Worm (Caenorhabditis elegans): Measurements from ENCODE around the gene Y24D9B.1.

DNA sequence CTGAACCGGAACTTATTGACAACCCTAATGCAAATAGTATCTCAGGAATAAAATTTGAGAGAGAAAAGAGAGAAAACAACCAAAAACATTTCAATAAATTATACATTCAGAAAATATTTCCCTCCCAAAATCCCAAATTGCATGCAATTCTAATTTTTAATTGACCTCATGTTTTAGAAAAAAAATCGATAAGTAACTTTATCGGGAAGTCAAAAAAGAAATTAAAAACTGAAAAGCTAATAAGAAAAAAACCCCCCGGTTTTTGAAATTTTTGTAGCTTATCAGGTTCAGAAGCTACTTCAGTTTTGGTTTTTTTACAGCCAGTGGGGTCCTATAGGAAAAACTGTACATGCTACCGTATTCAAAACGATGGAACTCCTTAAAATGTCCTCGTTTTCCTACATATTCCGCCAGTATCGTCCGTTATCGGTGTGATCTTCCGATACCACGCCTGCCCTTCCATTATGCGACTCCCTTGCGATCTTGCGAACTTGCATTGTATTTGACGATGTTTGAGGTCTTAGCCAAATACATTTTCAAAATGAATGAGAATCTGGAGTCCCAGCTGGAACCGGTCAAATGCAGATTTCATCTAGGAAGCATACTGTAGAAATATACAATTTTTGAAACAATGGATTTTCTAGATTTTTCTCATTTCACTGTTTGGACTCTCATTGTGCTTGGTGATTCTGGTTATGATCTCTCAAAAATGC lies 19.1 kb downstream of the Y24D9B.1 start, which contains the start of the genes W03B1.3 and oac-51:
- TF ChIP-seq him-1 (tag; optimal IDR thresholded peaks at IDR 0.05) (no peak), dao-5 (tag; optimal IDR thresholded peaks at IDR 0.05) (no peak)
